Worm (Caenorhabditis elegans): ENCODE results near the gene srh-184.

The srh-184 gene

ce11 chrV:10794463-10794862 is 3.5 kb downstream of the srh-184 start:
- no peak for TF ChIP-seq blmp-1 (tag; optimal IDR thresholded peaks at IDR 0.05)
- no peak for TF ChIP-seq drap-1 (GFP tag; optimal IDR thresholded peaks at IDR 0.05)
- no peak for TF ChIP-seq unc-39 (tag; optimal IDR thresholded peaks at IDR 0.05)
- no peak for TF ChIP-seq bed-3 (GFP tag; optimal IDR thresholded peaks at IDR 0.05)
- TF ChIP-seq lin-32 (GFP tag; optimal IDR thresholded peaks at IDR 0.05) = no peak
- no peak for TF ChIP-seq nhr-76 (tag; optimal IDR thresholded peaks at IDR 0.05)
- TF ChIP-seq nhr-2 (tag; optimal IDR thresholded peaks at IDR 0.05) = no peak
- no peak for TF ChIP-seq ztf-11 (tag; optimal IDR thresholded peaks at IDR 0.05)
- no peak for TF ChIP-seq snpc-4 (tag; optimal IDR thresholded peaks at IDR 0.05)
- TF ChIP-seq sptf-1 (tag; optimal IDR thresholded peaks at IDR 0.05) = no peak
- TF ChIP-seq unc-62 (GFP tag; optimal IDR thresholded peaks at IDR 0.05) = no peak
- TF ChIP-seq ceh-83 (GFP tag; optimal IDR thresholded peaks at IDR 0.05) = no peak
- no peak for TF ChIP-seq ces-1 (GFP tag; optimal IDR thresholded peaks at IDR 0.05)
- no peak for TF ChIP-seq nhr-12 (tag; optimal IDR thresholded peaks at IDR 0.05)

- TF ChIP-seq ham-2 (GFP tag; optimal IDR thresholded peaks at IDR 0.05) (no peak), unc-120 (tag; optimal IDR thresholded peaks at IDR 0.05; ENCODE audit: poor library complexity, severe bottlenecking) (no peak), ceh-83 (GFP tag; optimal IDR thresholded peaks at IDR 0.05) (no peak), ceh-43 (GFP tag; optimal IDR thresholded peaks at IDR 0.05) (no peak), mep-1 (tag; optimal IDR thresholded peaks at IDR 0.05) (no peak), bed-3 (GFP tag; optimal IDR thresholded peaks at IDR 0.05) (no peak), snpc-4 (tag; optimal IDR thresholded peaks at IDR 0.05) (no peak), ztf-11 (tag; optimal IDR thresholded peaks at IDR 0.05) (no peak), ceh-39 (tag; optimal IDR thresholded peaks at IDR 0.05) (no peak), unc-62 (GFP tag; optimal IDR thresholded peaks at IDR 0.05) (no peak), pha-4 (tag; optimal IDR thresholded peaks at IDR 0.05) (no peak), hlh-1 (tag; optimal IDR thresholded peaks at IDR 0.05) (no peak), elt-3 (tag; optimal IDR thresholded peaks at IDR 0.05) (no peak), blmp-1 (tag; optimal IDR thresholded peaks at IDR 0.05) (no peak)
These were observed 4.5 kb downstream of the srh-184 start, which contains the start of gene ule-3 for ce11 chrV:10793498-10793897. TSS of gene ule-3 (plus strand) at chrV:10793798.

ce11 chrV:10792775-10793174 is 5.2 kb downstream of the srh-184 start, which contains the start of gene D1054.10:
TSS of gene D1054.10 (minus strand) at chrV:10792875.
- no peak for TF ChIP-seq lin-13 (tag; optimal IDR thresholded peaks at IDR 0.05)
- TF ChIP-seq drap-1 (GFP tag; optimal IDR thresholded peaks at IDR 0.05) = no peak
- no peak for TF ChIP-seq bed-3 (GFP tag; optimal IDR thresholded peaks at IDR 0.05)
- TF ChIP-seq lin-32 (GFP tag; optimal IDR thresholded peaks at IDR 0.05) = no peak
- no peak for TF ChIP-seq tbx-8 (GFP tag; optimal IDR thresholded peaks at IDR 0.05)
- TF ChIP-seq lsy-2 (tag; optimal IDR thresholded peaks at IDR 0.05) = no peak
- TF ChIP-seq ztf-11 (tag; optimal IDR thresholded peaks at IDR 0.05) = no peak
- TF ChIP-seq nhr-12 (tag; optimal IDR thresholded peaks at IDR 0.05) = no peak
- TF ChIP-seq pha-4 (tag; optimal IDR thresholded peaks at IDR 0.05) = no peak
- no peak for TF ChIP-seq ceh-39 (tag; optimal IDR thresholded peaks at IDR 0.05)
- TF ChIP-seq ces-1 (GFP tag; optimal IDR thresholded peaks at IDR 0.05) = no peak
- TF ChIP-seq elt-1 (tag; optimal IDR thresholded peaks at IDR 0.05; ENCODE audit: borderline replicate concordance, insufficient read depth) = no peak
- TF ChIP-seq elt-3 (tag; optimal IDR thresholded peaks at IDR 0.05) = no peak

- no peak for TF ChIP-seq ztf-11 (tag; optimal IDR thresholded peaks at IDR 0.05)
- TF ChIP-seq sem-2 (GFP tag; optimal IDR thresholded peaks at IDR 0.05) = no peak
- TF ChIP-seq nhr-28 (tag; optimal IDR thresholded peaks at IDR 0.05) = no peak
- TF ChIP-seq snpc-4 (tag; optimal IDR thresholded peaks at IDR 0.05) = no peak
- no peak for TF ChIP-seq unc-62 (GFP tag; optimal IDR thresholded peaks at IDR 0.05)
These were observed 7.1 kb downstream of the srh-184 start, which contains the start of gene D1054.9 for ce11 chrV:10790921-10791320. TSS of gene D1054.9 (minus strand) at chrV:10791057.

ce11 chrV:10784011-10784410 is 14.0 kb downstream of the srh-184 start, which contains the start of gene D1054.8:
TSS of gene D1054.8 (plus strand) at chrV:10784311.
- TF ChIP-seq hlh-1 (tag; optimal IDR thresholded peaks at IDR 0.05) = no peak
- no peak for TF ChIP-seq lin-13 (tag; optimal IDR thresholded peaks at IDR 0.05)
- no peak for TF ChIP-seq ceh-39 (tag; optimal IDR thresholded peaks at IDR 0.05)
- no peak for TF ChIP-seq M03D4.4 (tag; optimal IDR thresholded peaks at IDR 0.05)
- TF ChIP-seq flh-1 (GFP tag; optimal IDR thresholded peaks at IDR 0.05) = no peak
- TF ChIP-seq nhr-28 (tag; optimal IDR thresholded peaks at IDR 0.05) = no peak

Measured in whole organism, mixed stage, embryonic.